Fruit fly (Drosophila melanogaster): ENCODE results near the gene CG8563.

dm6 chr3L:7346951-7347350 is 43.6 kb upstream of the CG8563 start, which contains the start of gene CG14834:
- no peak for TF ChIP-seq CTCF (optimal IDR thresholded peaks at IDR 0.05)
- no peak for TF ChIP-seq CG8478 (optimal IDR thresholded peaks at IDR 0.05)

Measured in S2 (cell line).